4 fruit fly cellular contexts compared by ENCODE assay signal in the genomic region with DNA sequence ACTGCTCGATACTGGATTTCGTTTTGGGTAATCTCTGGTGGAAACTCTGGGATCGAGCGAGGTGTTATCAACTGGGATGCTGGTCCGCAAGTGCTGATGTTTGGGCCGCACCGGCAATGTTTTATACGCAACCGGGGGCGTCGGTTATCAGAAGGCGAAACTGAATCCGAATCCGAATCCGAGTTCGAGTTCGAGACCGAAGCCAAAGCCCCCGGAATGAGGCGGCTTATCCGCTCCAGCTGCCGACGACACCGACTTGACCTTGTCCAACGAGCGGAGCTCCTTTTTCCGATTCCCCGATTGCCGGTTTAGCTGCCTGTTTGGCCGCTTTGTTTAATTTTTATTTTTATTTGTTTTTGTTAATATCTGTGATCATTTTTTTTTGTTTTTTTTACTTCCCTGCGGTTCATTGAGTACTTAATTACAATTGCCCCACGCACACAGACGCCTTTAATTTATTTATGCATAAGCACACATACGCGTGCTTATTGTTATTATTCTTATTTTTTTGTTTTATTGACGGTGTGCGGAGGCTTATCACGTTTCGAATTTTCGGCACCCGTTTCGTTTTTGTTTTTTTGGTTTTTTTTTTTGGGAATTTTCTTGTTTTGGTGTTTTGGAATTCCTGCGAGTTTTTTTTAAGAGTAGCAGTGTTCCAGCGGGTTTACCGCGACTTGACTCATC.
TF ChIP-seq lines count a peak whose summit lies in the region.

Gene CG2444 (minus strand): TSS at position 372 of the 684 bp plus-strand sequence.

- no peak for TF ChIP-seq CTCF in whole organism, embryonic (GFP tag; optimal IDR thresholded peaks at IDR 0.05; lab: Kevin White, UChicago)

TF ChIP-seq in whole organism, embryonic, 481 proteins besides CTCF, POLR2A, EP300 and RAD21:
- TF ChIP-seq CG10274 (GFP tag; optimal IDR thresholded peaks at IDR 0.05; lab: Kevin White, UChicago) (no peak), CG6272 (GFP tag; IDR thresholded peaks at IDR 0.05; lab: Robert Waterston, UW) (no peak), Deaf1 (tag; optimal IDR thresholded peaks at IDR 0.05; lab: Kevin White, UChicago) (peak; percentile 57), Ada2b (GFP tag; IDR thresholded peaks at IDR 0.05; lab: Robert Waterston, UW) (no peak), eve (GFP tag; optimal IDR thresholded peaks at IDR 0.05; lab: Kevin White, UChicago) (no peak), br (optimal IDR thresholded peaks at IDR 0.05; lab: Kevin White, UChicago) (no peak), jumu (GFP tag; optimal IDR thresholded peaks at IDR 0.05; lab: Kevin White, UChicago) (no peak), CG6813 (GFP tag; optimal IDR thresholded peaks at IDR 0.05; lab: Kevin White, UChicago) (no peak), cwo (GFP tag; optimal IDR thresholded peaks at IDR 0.05; lab: Kevin White, UChicago) (no peak), cg (GFP tag; optimal IDR thresholded peaks at IDR 0.05; lab: Kevin White, UChicago) (peak; percentile 6), lbe (GFP tag; optimal IDR thresholded peaks at IDR 0.05; lab: Kevin White, UChicago) (peak; percentile 55), tin (GFP tag; optimal IDR thresholded peaks at IDR 0.05; lab: Kevin White, UChicago) (no peak), ftz-f1 (GFP tag; optimal IDR thresholded peaks at IDR 0.05; lab: Kevin White, UChicago) (no peak), croc (GFP tag; conservative IDR thresholded peaks at IDR 0.05; lab: Robert Waterston, UW) (no peak), CG9817 (tag; optimal IDR thresholded peaks at IDR 0.05; lab: Kevin White, UChicago) (no peak), sug (tag; optimal IDR thresholded peaks at IDR 0.05; lab: Kevin White, UChicago) (peak; percentile 13)

TF ChIP-seq in whole organism, prepupa, 60 proteins besides CTCF, POLR2A, EP300 and RAD21:
- TF ChIP-seq Eip78C (GFP tag; lab: Kevin White, UChicago) (peak; percentile 28), CG16779 (tag; optimal IDR thresholded peaks at IDR 0.05; lab: Kevin White, UChicago) (no peak), Hr38 (GFP tag; optimal IDR thresholded peaks at IDR 0.05; lab: Kevin White, UChicago) (no peak), eg (GFP tag; IDR thresholded peaks at IDR 0.05; lab: Robert Waterston, UW) (no peak), Eip93F (GFP tag; optimal IDR thresholded peaks at IDR 0.05; lab: Kevin White, UChicago) (peak; percentile 67), CG31627 (GFP tag; optimal IDR thresholded peaks at IDR 0.05; lab: Kevin White, UChicago) (no peak), svp (GFP tag; lab: Kevin White, UChicago) (peak; percentile 98), CG1621 (tag; optimal IDR thresholded peaks at IDR 0.05; lab: Kevin White, UChicago) (no peak), dsx (GFP tag; optimal IDR thresholded peaks at IDR 0.05; lab: Kevin White, UChicago; ENCODE audit: poor library complexity, severe bottlenecking) (no peak), vri (GFP tag; optimal IDR thresholded peaks at IDR 0.05; lab: Kevin White, UChicago) (peak; percentile 49), fkh (GFP tag; optimal IDR thresholded peaks at IDR 0.05; lab: Kevin White, UChicago) (no peak), salr (GFP tag; optimal IDR thresholded peaks at IDR 0.05; lab: Kevin White, UChicago) (no peak), ss (GFP tag; optimal IDR thresholded peaks at IDR 0.05; lab: Kevin White, UChicago) (no peak)
TF ChIP-seq in whole organism, prepupa: peak in this region for 4.

TF ChIP-seq in whole organism, pupa, 21 proteins besides CTCF, POLR2A, EP300 and RAD21:
- TF ChIP-seq Snoo (tag; optimal IDR thresholded peaks at IDR 0.05; lab: Kevin White, UChicago): peak; percentile 26
- peak; percentile 28 for TF ChIP-seq EcR (GFP tag; optimal IDR thresholded peaks at IDR 0.05; lab: Kevin White, UChicago)
- no peak for TF ChIP-seq CG8159 (tag; optimal IDR thresholded peaks at IDR 0.05; lab: Kevin White, UChicago)
- TF ChIP-seq fd96Ca (GFP tag; IDR thresholded peaks at IDR 0.05; lab: Robert Waterston, UW): no peak
- TF ChIP-seq CG12605 (GFP tag; IDR thresholded peaks at IDR 0.05; lab: Robert Waterston, UW): no peak

TF ChIP-seq in whole organism, wandering third instar larva, 38 proteins besides CTCF, POLR2A, EP300 and RAD21:
- TF ChIP-seq fru (GFP tag; optimal IDR thresholded peaks at IDR 0.05; lab: Kevin White, UChicago) (no peak), Sp1 (GFP tag; optimal IDR thresholded peaks at IDR 0.05; lab: Kevin White, UChicago) (peak; percentile 52), GATAd (GFP tag; optimal IDR thresholded peaks at IDR 0.05; lab: Kevin White, UChicago) (no peak), sage (GFP tag; optimal IDR thresholded peaks at IDR 0.05; lab: Kevin White, UChicago) (peak; percentile 7), Rel (GFP tag; optimal IDR thresholded peaks at IDR 0.05; lab: Kevin White, UChicago) (peak; percentile 33), Rel (tag; optimal IDR thresholded peaks at IDR 0.05; lab: Kevin White, UChicago) (peak; percentile 48), brk (GFP tag; optimal IDR thresholded peaks at IDR 0.05; lab: Kevin White, UChicago) (no peak), Jra (GFP tag; optimal IDR thresholded peaks at IDR 0.05; lab: Kevin White, UChicago) (no peak), usp (GFP tag; optimal IDR thresholded peaks at IDR 0.05; lab: Kevin White, UChicago) (no peak)
